Fruit fly (Drosophila melanogaster) whole organism, pupa: ENCODE data around the gene BORCS6.

Source experiments
- CG10348 ChIP-seq: fragments of 200-800 bp; sonication (Bioruptor generic); IDR thresholded peaks from 2 replicates; pipeline ENCODE4 v1.3.6; 2022; ENCODE audit warnings: missing biosample characterization, missing genetic modification characterization
- CG12605 ChIP-seq: fragments of 200-800 bp; sonication (Bioruptor generic); IDR thresholded peaks from 2 replicates; pipeline ENCODE4 v1.3.6; 2022; ENCODE audit warnings: missing biosample characterization, missing genetic modification characterization
- CG13204 ChIP-seq: fragments of 200-800 bp; sonication (Bioruptor generic); optimal IDR thresholded peaks from 2 replicates; lab custom pipeline; 2018; ENCODE audit warnings: missing biosample characterization, mild to moderate bottlenecking, missing genetic modification characterization, moderate library complexity
- CG15710 ChIP-seq: fragments of 200-800 bp; sonication (Bioruptor generic); optimal IDR thresholded peaks from 2 replicates; lab custom pipeline; 2018; ENCODE audit warnings: missing biosample characterization, mild to moderate bottlenecking, missing genetic modification characterization, moderate library complexity
- CG4496 ChIP-seq: fragments of 200-800 bp; sonication (Bioruptor generic); IDR thresholded peaks from 3 replicates; pipeline ENCODE4 v1.3.6; 2022; ENCODE audit warnings: missing biosample characterization, missing genetic modification characterization
- CG8159 ChIP-seq: fragments of 200-800 bp; sonication (Bioruptor generic); optimal IDR thresholded peaks from 3 replicates; lab custom pipeline; 2018; ENCODE audit warnings: missing biosample characterization, mild to moderate bottlenecking, missing genetic modification characterization, moderate library complexity
- EcR ChIP-seq: fragments of 200-800 bp; sonication (Bioruptor generic); optimal IDR thresholded peaks from 3 replicates; lab custom pipeline; 2019; ENCODE audit warnings: missing biosample characterization, missing genetic modification characterization, mild to moderate bottlenecking, moderate library complexity, missing genetic modification reagents
- Ets98B ChIP-seq: fragments of 200-800 bp; sonication (Bioruptor generic); IDR thresholded peaks from 2 replicates; pipeline ENCODE4 v1.3.6; 2022; ENCODE audit warnings: missing biosample characterization, missing genetic modification characterization

- no peak for TF ChIP-seq Ets98B
- no peak for TF ChIP-seq CG8159 (tag; lab: Kevin White, UChicago)
- TF ChIP-seq CG13204: no peak
- no peak for TF ChIP-seq CG15710 (tag; lab: Kevin White, UChicago)
- no peak for TF ChIP-seq CG12605 (GFP tag; lab: Robert Waterston, UW)
- no peak for TF ChIP-seq EcR (GFP tag; lab: Kevin White, UChicago)
- TF ChIP-seq CG10348 (GFP tag; lab: Robert Waterston, UW): no peak
- TF ChIP-seq CG4496 (GFP tag; lab: Robert Waterston, UW): no peak
These were observed 27.0 kb upstream of the BORCS6 start for dm6 chr3L:513656-514055.
